Fruit fly (Drosophila melanogaster): ENCODE data around the gene Mst57Dc.

dm6 chr3R:25789355-25789754 is 40.1 kb downstream of the Mst57Dc start, which contains the start of gene CG31380:
- TF ChIP-seq pb (GFP tag; optimal IDR thresholded peaks at IDR 0.05) (no peak), insv (GFP tag; optimal IDR thresholded peaks at IDR 0.05) (no peak), CG10366 (GFP tag; IDR thresholded peaks at IDR 0.05) (no peak), mld (GFP tag; IDR thresholded peaks at IDR 0.05; ENCODE audit: partially characterized antibody) (no peak), CG10959 (GFP tag; IDR thresholded peaks at IDR 0.05) (no peak), dpn (GFP tag; optimal IDR thresholded peaks at IDR 0.05) (no peak), CG10431 (GFP tag; optimal IDR thresholded peaks at IDR 0.05) (no peak), hbn (GFP tag; IDR thresholded peaks at IDR 0.05; ENCODE audit: partially characterized antibody) (no peak), Meics (GFP tag; optimal IDR thresholded peaks at IDR 0.05) (no peak), Bdp1 (GFP tag; optimal IDR thresholded peaks at IDR 0.05) (no peak), CG3281 (GFP tag; optimal IDR thresholded peaks at IDR 0.05) (no peak), CG18262 (tag; optimal IDR thresholded peaks at IDR 0.05) (no peak)

Measured in whole organism, embryonic.